Worm (Caenorhabditis elegans): Measurements from ENCODE around the gene cpf-2.

cpf-2 gene

ce11 chrIII:13268856-13269255, at the start of gene cpf-2:
Gene cpf-2 (minus strand): TSS chrIII:13268883.
- TF ChIP-seq nhr-237 (tag; optimal IDR thresholded peaks at IDR 0.05) (peak; percentile 39), zip-8 (tag; optimal IDR thresholded peaks at IDR 0.05) (peak; percentile 80), hlh-1 (tag; optimal IDR thresholded peaks at IDR 0.05) (peak; percentile 36), pha-4 (tag; optimal IDR thresholded peaks at IDR 0.05) (peak; percentile 54), lsy-2 (tag; optimal IDR thresholded peaks at IDR 0.05) (peak; percentile 60), bed-3 (GFP tag; optimal IDR thresholded peaks at IDR 0.05) (peak; percentile 55), M03D4.4 (tag; optimal IDR thresholded peaks at IDR 0.05) (peak; percentile 58), mab-5 (tag; optimal IDR thresholded peaks at IDR 0.05) (no peak), flh-1 (GFP tag; optimal IDR thresholded peaks at IDR 0.05) (no peak), lin-13 (tag; optimal IDR thresholded peaks at IDR 0.05) (peak; percentile 63), nhr-12 (tag; optimal IDR thresholded peaks at IDR 0.05) (peak; percentile 64), ceh-39 (tag; optimal IDR thresholded peaks at IDR 0.05) (peak; percentile 31), cnd-1 (tag; optimal IDR thresholded peaks at IDR 0.05) (peak; percentile 55), sem-2 (GFP tag; optimal IDR thresholded peaks at IDR 0.05) (peak; percentile 42), mls-2 (tag; optimal IDR thresholded peaks at IDR 0.05) (peak; percentile 79), mep-1 (tag; optimal IDR thresholded peaks at IDR 0.05) (peak; percentile 58), sptf-1 (tag; optimal IDR thresholded peaks at IDR 0.05) (peak; percentile 83), drap-1 (GFP tag; optimal IDR thresholded peaks at IDR 0.05) (peak; percentile 77), ceh-83 (GFP tag; optimal IDR thresholded peaks at IDR 0.05) (no peak), unc-39 (tag; optimal IDR thresholded peaks at IDR 0.05) (no peak), tbx-8 (GFP tag; optimal IDR thresholded peaks at IDR 0.05) (no peak), nhr-2 (tag; optimal IDR thresholded peaks at IDR 0.05) (peak; percentile 29), lin-32 (GFP tag; optimal IDR thresholded peaks at IDR 0.05) (peak; percentile 26), elt-1 (tag; optimal IDR thresholded peaks at IDR 0.05; ENCODE audit: borderline replicate concordance, insufficient read depth) (no peak), ztf-11 (tag; optimal IDR thresholded peaks at IDR 0.05) (peak; percentile 53), nhr-28 (tag; optimal IDR thresholded peaks at IDR 0.05) (no peak), unc-62 (GFP tag; optimal IDR thresholded peaks at IDR 0.05) (no peak), ces-1 (GFP tag; optimal IDR thresholded peaks at IDR 0.05) (peak; percentile 34), elt-3 (tag; optimal IDR thresholded peaks at IDR 0.05) (no peak), blmp-1 (tag; optimal IDR thresholded peaks at IDR 0.05) (no peak), unc-120 (tag; optimal IDR thresholded peaks at IDR 0.05; ENCODE audit: poor library complexity, severe bottlenecking) (peak; percentile 46), ceh-43 (GFP tag; optimal IDR thresholded peaks at IDR 0.05) (peak; percentile 43), ham-2 (GFP tag; optimal IDR thresholded peaks at IDR 0.05) (peak; percentile 50), snpc-4 (tag; optimal IDR thresholded peaks at IDR 0.05) (no peak), nhr-76 (tag; optimal IDR thresholded peaks at IDR 0.05) (no peak)

DNA sequence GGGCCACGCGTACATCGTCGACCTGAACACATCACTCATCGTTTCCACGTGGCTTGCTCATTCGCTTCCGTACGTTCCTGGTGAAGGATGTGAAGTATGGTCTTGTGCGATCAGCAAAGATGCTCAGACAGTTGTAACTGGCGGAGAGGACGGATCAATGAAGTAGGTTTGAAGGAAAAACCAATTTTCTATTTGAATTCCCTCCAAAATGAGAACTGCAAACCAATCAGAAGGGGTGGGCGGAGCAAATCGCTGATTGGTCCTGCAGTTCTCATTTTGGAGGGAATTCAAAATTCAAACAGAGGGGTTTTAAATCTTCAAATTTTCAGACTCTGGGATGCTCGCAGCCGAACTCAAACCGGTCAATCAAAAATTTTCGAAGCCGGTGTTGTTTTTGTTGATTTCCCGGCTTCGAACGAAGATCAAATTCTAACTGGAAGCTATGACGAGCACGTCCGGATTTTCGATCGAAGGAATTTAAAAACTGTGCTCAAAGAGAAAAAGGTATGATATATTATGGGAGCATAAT, 48.8 kb upstream of the cpf-2 start:
- TF ChIP-seq zip-8 (tag; optimal IDR thresholded peaks at IDR 0.05) (no peak), bed-3 (GFP tag; optimal IDR thresholded peaks at IDR 0.05) (no peak), lin-13 (tag; optimal IDR thresholded peaks at IDR 0.05) (no peak), sem-2 (GFP tag; optimal IDR thresholded peaks at IDR 0.05) (no peak), nhr-28 (tag; optimal IDR thresholded peaks at IDR 0.05) (no peak), pha-4 (tag; optimal IDR thresholded peaks at IDR 0.05) (no peak), elt-3 (tag; optimal IDR thresholded peaks at IDR 0.05) (no peak), ces-1 (GFP tag; optimal IDR thresholded peaks at IDR 0.05) (no peak)

DNA sequence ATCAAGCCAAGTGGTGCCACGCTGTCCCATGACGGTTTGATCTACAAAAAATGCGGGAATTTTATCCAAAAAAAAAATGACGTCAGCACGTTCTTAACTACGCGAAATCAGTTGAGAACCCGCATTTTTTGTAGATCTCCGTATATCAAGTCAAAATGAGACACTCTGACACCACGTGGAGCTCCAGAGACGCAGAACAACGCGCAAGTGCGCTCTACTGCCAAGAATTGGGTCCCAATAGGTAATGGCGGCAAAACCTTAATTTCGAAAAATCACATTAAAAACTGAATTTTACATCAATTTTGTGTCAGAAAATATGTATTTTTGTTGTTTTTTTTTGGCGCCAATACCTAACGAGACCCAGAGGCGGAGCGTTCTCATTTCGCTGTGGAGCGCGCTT, 48.3 kb upstream of the cpf-2 start:
- TF ChIP-seq lin-13 (tag; optimal IDR thresholded peaks at IDR 0.05) = no peak
- TF ChIP-seq drap-1 (GFP tag; optimal IDR thresholded peaks at IDR 0.05) = no peak
- TF ChIP-seq elt-1 (tag; optimal IDR thresholded peaks at IDR 0.05; ENCODE audit: borderline replicate concordance, insufficient read depth) = no peak
- TF ChIP-seq mep-1 (tag; optimal IDR thresholded peaks at IDR 0.05) = peak; percentile 9

ce11 chrIII:13315071-13315470, 46.4 kb upstream of the cpf-2 start, which contains the start of gene dph-7:
Gene dph-7 (plus strand): TSS chrIII:13315123.
- TF ChIP-seq nhr-12 (tag; optimal IDR thresholded peaks at IDR 0.05) = no peak
